Fruit fly (Drosophila melanogaster) whole organism, embryonic: ENCODE results near the gene Gr39a.

Experiments
- Abd-B ChIP-seq: fragments of 200-800 bp; sonication (Bioruptor generic); optimal IDR thresholded peaks from 2 replicates; lab custom pipeline; 2018; ENCODE audit warnings: missing biosample characterization, mild to moderate bottlenecking, missing genetic modification characterization, moderate library complexity
- Atf-2 ChIP-seq: fragments of 200-800 bp; sonication (Bioruptor generic); optimal IDR thresholded peaks from 2 replicates; lab custom pipeline; 2016; ENCODE audit warnings: missing biosample characterization, missing genetic modification characterization
- B-H1 ChIP-seq: fragments of 200-800 bp; sonication (Bioruptor generic); IDR thresholded peaks from 3 replicates; pipeline ENCODE4 v1.3.6; 2022; ENCODE audit warnings: missing biosample characterization, missing genetic modification characterization
- CG1024 ChIP-seq: fragments of 200-800 bp; sonication (Bioruptor generic); IDR thresholded peaks from 2 replicates; pipeline ENCODE4 v1.3.6; 2022; ENCODE audit warnings: missing biosample characterization, missing genetic modification characterization
- CG12219 ChIP-seq: fragments of 200-800 bp; sonication (Bioruptor generic); optimal IDR thresholded peaks from 3 replicates; lab custom pipeline; 2018; ENCODE audit warnings: missing biosample characterization, mild to moderate bottlenecking, missing genetic modification characterization
- CG12942 ChIP-seq: fragments of 200-800 bp; sonication (Bioruptor generic); optimal IDR thresholded peaks from 3 replicates; lab custom pipeline; 2016; ENCODE audit warnings: missing biosample characterization, missing genetic modification characterization
- CG14441 ChIP-seq: fragments of 200-800 bp; sonication (Bioruptor generic); IDR thresholded peaks from 2 replicates; pipeline ENCODE4 v1.3.6; 2022; ENCODE audit warnings: missing biosample characterization, missing genetic modification characterization
- CG1603 ChIP-seq: fragments of 200-800 bp; sonication (Bioruptor generic); optimal IDR thresholded peaks from 2 replicates; lab custom pipeline; 2019; ENCODE audit warnings: missing biosample characterization, mild to moderate bottlenecking, missing genetic modification characterization, moderate library complexity
- CG17802 ChIP-seq: fragments of 200-800 bp; sonication (Bioruptor generic); optimal IDR thresholded peaks from 2 replicates; lab custom pipeline; 2018; ENCODE audit warnings: missing biosample characterization, mild to moderate bottlenecking, missing genetic modification characterization, moderate library complexity
- CG18476 ChIP-seq: fragments of 200-800 bp; sonication (Bioruptor generic); optimal IDR thresholded peaks from 2 replicates; lab custom pipeline; 2016; ENCODE audit warnings: missing biosample characterization, mild to moderate bottlenecking, missing genetic modification characterization
- CG2129 ChIP-seq: fragments of 200-800 bp; sonication (Bioruptor generic); IDR thresholded peaks from 2 replicates; pipeline ENCODE4 v1.3.6; 2022; ENCODE audit warnings: missing biosample characterization, missing genetic modification characterization; ENCODE audit not compliant: partially characterized antibody
- CG32772 ChIP-seq: fragments of 200-800 bp; sonication (Bioruptor generic); IDR thresholded peaks from 2 replicates; pipeline ENCODE4 v1.3.6; 2022; ENCODE audit warnings: missing biosample characterization, missing genetic modification characterization
- CG3407 ChIP-seq: fragments of 200-800 bp; sonication (Bioruptor generic); optimal IDR thresholded peaks from 2 replicates; lab custom pipeline; 2018; ENCODE audit warnings: missing biosample characterization, mild to moderate bottlenecking, missing genetic modification characterization
- CG34224 ChIP-seq: fragments of 200-800 bp; sonication (Bioruptor generic); IDR thresholded peaks from 3 replicates; pipeline ENCODE4 v1.3.6; 2022; ENCODE audit warnings: missing biosample characterization, missing genetic modification characterization; ENCODE audit not compliant: partially characterized antibody
- CG4424 ChIP-seq: fragments of 200-800 bp; sonication (Bioruptor generic); optimal IDR thresholded peaks from 3 replicates; lab custom pipeline; 2016; ENCODE audit warnings: missing biosample characterization, missing genetic modification characterization
- CG4707 ChIP-seq: fragments of 200-800 bp; sonication (Bioruptor generic); optimal IDR thresholded peaks from 2 replicates; lab custom pipeline; 2018; ENCODE audit warnings: missing biosample characterization, mild to moderate bottlenecking, missing genetic modification characterization, moderate library complexity
- CG9609 ChIP-seq: fragments of 200-800 bp; sonication (Bioruptor generic); optimal IDR thresholded peaks from 3 replicates; lab custom pipeline; 2016; ENCODE audit warnings: missing biosample characterization, missing genetic modification characterization
- Chrac-16 ChIP-seq: fragments of 200-800 bp; sonication (Bioruptor generic); optimal IDR thresholded peaks from 3 replicates; lab custom pipeline; 2016; ENCODE audit warnings: missing biosample characterization, missing genetic modification characterization
- Dek ChIP-seq: fragments of 200-800 bp; sonication (Bioruptor generic); optimal IDR thresholded peaks from 3 replicates; lab custom pipeline; 2019; ENCODE audit warnings: missing biosample characterization, mild to moderate bottlenecking, missing genetic modification characterization, moderate library complexity
- E2f1 ChIP-seq: fragments of 200-800 bp; sonication (Bioruptor generic); IDR thresholded peaks from 2 replicates; pipeline ENCODE4 v1.3.6; 2022; ENCODE audit warnings: missing biosample characterization, missing genetic modification characterization
- Fer3 ChIP-seq: fragments of 200-800 bp; sonication (Bioruptor generic); optimal IDR thresholded peaks from 2 replicates; lab custom pipeline; 2018; ENCODE audit warnings: missing biosample characterization, mild to moderate bottlenecking, missing genetic modification characterization, moderate library complexity
- Gsc ChIP-seq: fragments of 200-800 bp; sonication (Bioruptor generic); IDR thresholded peaks from 2 replicates; pipeline ENCODE4 v1.3.6; 2022; ENCODE audit warnings: missing biosample characterization, missing genetic modification characterization
- H2.0 ChIP-seq: fragments of 200-800 bp; sonication (Bioruptor generic); IDR thresholded peaks from 2 replicates; pipeline ENCODE4 v1.3.6; 2022; ENCODE audit warnings: missing biosample characterization, missing genetic modification characterization
- HLH54F ChIP-seq: fragments of 200-800 bp; sonication (Bioruptor generic); optimal IDR thresholded peaks from 3 replicates; lab custom pipeline; 2016; ENCODE audit warnings: missing biosample characterization, missing genetic modification characterization
- HLHmδ ChIP-seq: fragments of 200-800 bp; sonication (Bioruptor generic); optimal IDR thresholded peaks from 2 replicates; lab custom pipeline; 2018; ENCODE audit warnings: missing biosample characterization, mild to moderate bottlenecking, missing genetic modification characterization, moderate library complexity
- Kr ChIP-seq: fragments of 200-800 bp; sonication (Bioruptor generic); optimal IDR thresholded peaks from 2 replicates; lab custom pipeline; 2017; ENCODE audit warnings: missing biosample characterization, mild to moderate bottlenecking, missing genetic modification characterization
- Oli ChIP-seq: fragments of 200-800 bp; sonication (Bioruptor generic); optimal IDR thresholded peaks from 2 replicates; lab custom pipeline; 2018; ENCODE audit warnings: missing biosample characterization, mild to moderate bottlenecking, missing genetic modification characterization, moderate library complexity
- al ChIP-seq: fragments of 200-800 bp; sonication (Bioruptor generic); IDR thresholded peaks from 2 replicates; pipeline ENCODE4 v1.3.6; 2022; ENCODE audit warnings: missing biosample characterization, missing genetic modification characterization
- bigmax ChIP-seq: fragments of 200-800 bp; sonication (Bioruptor generic); optimal IDR thresholded peaks from 2 replicates; lab custom pipeline; 2018; ENCODE audit warnings: missing biosample characterization, mild to moderate bottlenecking, missing genetic modification characterization
- br ChIP-seq: fragments of >200 bp; optimal IDR thresholded peaks from 2 replicates; lab custom pipeline; 2017
- danr ChIP-seq: fragments of 200-800 bp; sonication (Bioruptor generic); IDR thresholded peaks from 2 replicates; pipeline ENCODE4 v1.3.6; 2022; ENCODE audit warnings: missing biosample characterization, missing genetic modification characterization
- dm ChIP-seq: fragments of 200-800 bp; sonication (Bioruptor generic); optimal IDR thresholded peaks from 3 replicates; lab custom pipeline; 2016; ENCODE audit warnings: missing biosample characterization, missing genetic modification characterization
- dmrt11E ChIP-seq: fragments of 200-800 bp; sonication (Bioruptor generic); optimal IDR thresholded peaks from 3 replicates; lab custom pipeline; 2018; ENCODE audit warnings: missing biosample characterization, mild to moderate bottlenecking, missing genetic modification characterization, moderate library complexity
- exex ChIP-seq: fragments of 200-800 bp; sonication (Bioruptor generic); optimal IDR thresholded peaks from 4 replicates; lab custom pipeline; 2018; ENCODE audit warnings: missing biosample characterization, mild to moderate bottlenecking, missing genetic modification characterization, moderate library complexity
- fd96Cb ChIP-seq: fragments of 200-800 bp; sonication (Bioruptor generic); optimal IDR thresholded peaks from 2 replicates; lab custom pipeline; 2018; ENCODE audit warnings: missing biosample characterization, mild to moderate bottlenecking, missing genetic modification characterization, moderate library complexity
- h ChIP-seq: fragments of >200 bp; optimal IDR thresholded peaks from 2 replicates; lab custom pipeline; 2017
- hth ChIP-seq: fragments of >200 bp; optimal IDR thresholded peaks from 2 replicates; lab custom pipeline; 2017; ENCODE audit warnings: inconsistent platforms
- luna ChIP-seq: fragments of 200-800 bp; sonication (Bioruptor generic); optimal IDR thresholded peaks from 2 replicates; lab custom pipeline; 2016; ENCODE audit warnings: missing biosample characterization, missing genetic modification characterization
- nerfin-2 ChIP-seq: fragments of 200-800 bp; sonication (Bioruptor generic); IDR thresholded peaks from 2 replicates; pipeline ENCODE4 v1.3.6; 2022; ENCODE audit warnings: missing biosample characterization, missing genetic modification characterization; ENCODE audit not compliant: partially characterized antibody
- nom ChIP-seq: fragments of 200-800 bp; sonication (Bioruptor generic); optimal IDR thresholded peaks from 2 replicates; lab custom pipeline; 2017; ENCODE audit warnings: missing biosample characterization, missing genetic modification characterization, mild to moderate bottlenecking, moderate library complexity, missing genetic modification reagents
- pfk ChIP-seq: fragments of 200-800 bp; sonication (Bioruptor generic); optimal IDR thresholded peaks from 2 replicates; lab custom pipeline; 2018; ENCODE audit warnings: missing biosample characterization, mild to moderate bottlenecking, missing genetic modification characterization, moderate library complexity
- seq ChIP-seq: fragments of 200-800 bp; sonication (Bioruptor generic); IDR thresholded peaks from 2 replicates; pipeline ENCODE4 v1.3.6; 2022; ENCODE audit warnings: missing biosample characterization, missing genetic modification characterization
- sim ChIP-seq: fragments of 200-800 bp; sonication (Bioruptor generic); IDR thresholded peaks from 2 replicates; pipeline ENCODE4 v1.3.6; 2022; ENCODE audit warnings: missing biosample characterization, missing genetic modification characterization
- stwl ChIP-seq: fragments of 200-800 bp; sonication (Bioruptor generic); optimal IDR thresholded peaks from 3 replicates; lab custom pipeline; 2018; ENCODE audit warnings: missing biosample characterization, mild to moderate bottlenecking, missing genetic modification characterization, moderate library complexity
- tll ChIP-seq, 2 experiments: fragments of 200-800 bp in 1 of 2; fragments of >200 bp in 1 of 2; sonication (Bioruptor generic) in 1 of 2; optimal IDR thresholded peaks; 2 replicates each; lab custom pipeline; 2017 to 2019; ENCODE audit warnings: missing biosample characterization in 2 of 2, missing genetic modification characterization in 2 of 2, mild to moderate bottlenecking in 1 of 2, moderate library complexity in 1 of 2
- tna ChIP-seq: fragments of 200-800 bp; sonication (Bioruptor generic); IDR thresholded peaks from 2 replicates; pipeline ENCODE4 v1.3.6; 2022; ENCODE audit warnings: missing biosample characterization, missing genetic modification characterization; ENCODE audit not compliant: partially characterized antibody
- trh ChIP-seq: fragments of 200-800 bp; sonication (Bioruptor generic); optimal IDR thresholded peaks from 2 replicates; lab custom pipeline; 2016; ENCODE audit warnings: missing biosample characterization, missing genetic modification characterization
- unc-4 ChIP-seq: fragments of 200-800 bp; sonication (Bioruptor generic); IDR thresholded peaks from 2 replicates; pipeline ENCODE4 v1.3.6; 2022; ENCODE audit warnings: missing biosample characterization, missing genetic modification characterization; ENCODE audit not compliant: partially characterized antibody
- vnd ChIP-seq: fragments of 200-800 bp; sonication (Bioruptor generic); IDR thresholded peaks from 3 replicates; pipeline ENCODE4 v1.3.6; 2022; ENCODE audit warnings: missing biosample characterization, missing genetic modification characterization; ENCODE audit not compliant: partially characterized antibody

Gene Gr39a

DNA sequence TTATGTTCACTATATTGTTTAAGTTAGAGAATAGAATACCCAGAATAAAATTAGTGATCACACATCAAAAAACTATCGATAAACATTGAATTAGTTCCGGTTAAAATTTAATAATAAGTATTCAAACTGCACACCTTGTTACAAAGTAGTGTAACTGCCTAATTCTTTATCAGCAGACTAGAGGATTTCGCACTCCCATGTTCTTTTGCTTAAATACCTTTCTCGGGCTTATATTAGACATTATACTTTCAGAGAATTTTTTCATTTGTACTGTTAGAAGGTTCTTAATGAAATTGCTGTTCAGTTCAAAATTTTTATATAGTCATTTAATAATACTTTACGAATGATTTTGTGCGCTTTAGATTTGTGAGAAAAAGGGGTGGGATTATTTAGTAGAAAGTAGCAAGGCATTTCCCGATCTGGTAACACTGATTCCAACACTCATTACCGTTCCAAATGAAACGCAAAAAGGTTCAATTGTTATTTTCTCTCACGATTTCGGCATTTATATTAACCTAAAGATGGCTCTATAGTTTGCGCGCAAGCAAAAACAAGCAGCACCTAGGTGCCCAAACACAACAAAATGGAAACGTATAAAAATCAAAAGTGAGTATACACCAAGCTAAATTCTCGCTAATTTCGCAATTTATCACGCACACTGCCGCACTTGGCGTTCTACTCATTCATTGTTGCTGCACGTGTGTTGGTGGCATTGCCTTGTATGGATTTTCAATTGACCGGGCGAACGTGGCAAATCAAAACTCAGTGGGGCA, 20.1 kb downstream of the Gr39a start, which contains the start of gene crc (continued):
- TF ChIP-seq CG12942 (no peak), tll (GFP tag; optimal IDR thresholded peaks at IDR 0.05; lab: Kevin White, UChicago) (no peak), CG32772 (GFP tag; lab: Robert Waterston, UW) (no peak), HLHmδ (no peak), CG1603 (tag; lab: Kevin White, UChicago) (peak; percentile 79), CG12219 (GFP tag; lab: Kevin White, UChicago) (no peak), CG14441 (GFP tag; lab: Robert Waterston, UW) (no peak), bigmax (GFP tag; lab: Kevin White, UChicago) (peak; percentile 65), CG2129 (GFP tag; lab: Robert Waterston, UW) (no peak), H2.0 (no peak), seq (GFP tag; lab: Robert Waterston, UW) (no peak; the same call in 1 of the 2 replicates), dmrt11E (tag; lab: Kevin White, UChicago) (peak; percentile 12), nom (GFP tag; lab: Kevin White, UChicago) (no peak), br (no peak), sim (no peak), CG9609 (GFP tag; lab: Kevin White, UChicago) (no peak), luna (no peak), Dek (tag; lab: Kevin White, UChicago) (no peak), Atf-2 (GFP tag; lab: Kevin White, UChicago) (no peak), h (lab: Kevin White, UChicago) (no peak), hth (lab: Kevin White, UChicago) (no peak), CG17802 (tag; lab: Kevin White, UChicago) (no peak), stwl (peak; percentile 31), Abd-B (no peak), fd96Cb (no peak), B-H1 (GFP tag; lab: Robert Waterston, UW) (peak; percentile 1; the same call in 1 of the 3 replicates), CG34224 (GFP tag; lab: Robert Waterston, UW) (peak; percentile 52; the same call in 2 of the 3 replicates), CG1024 (GFP tag; lab: Robert Waterston, UW) (no peak), unc-4 (peak; percentile 44; the same call in 1 of the 2 replicates), pfk (GFP tag; lab: Kevin White, UChicago) (peak; percentile 57), vnd (no peak; the same call in 2 of the 3 replicates), nerfin-2 (0 out of 2 replicates have a peak, but pooled peaks have one; percentile 17), Kr (no peak), CG4424 (GFP tag; lab: Kevin White, UChicago) (peak; percentile 32), Gsc (GFP tag; lab: Robert Waterston, UW) (no peak), exex (tag; lab: Kevin White, UChicago) (peak; percentile 57), al (GFP tag; lab: Robert Waterston, UW) (no peak), HLH54F (GFP tag; lab: Kevin White, UChicago) (no peak), E2f1 (no peak), Fer3 (no peak), Chrac-16 (GFP tag; lab: Kevin White, UChicago) (peak; percentile 30), Oli (tag; lab: Kevin White, UChicago) (no peak), CG3407 (no peak), CG18476 (GFP tag; lab: Kevin White, UChicago) (peak; percentile 5), danr (GFP tag; lab: Robert Waterston, UW) (no peak), tna (no peak), dm (GFP tag; lab: Kevin White, UChicago) (peak; percentile 47), trh (GFP tag; lab: Kevin White, UChicago) (no peak), CG4707 (GFP tag; lab: Kevin White, UChicago) (no peak)
